Fruit fly (Drosophila melanogaster): Measurements from ENCODE around the gene SLIRP2.
A peak's percentile ranks its signal among the peaks of the same experiment; 100 is the strongest.

Gene SLIRP2

DNA sequence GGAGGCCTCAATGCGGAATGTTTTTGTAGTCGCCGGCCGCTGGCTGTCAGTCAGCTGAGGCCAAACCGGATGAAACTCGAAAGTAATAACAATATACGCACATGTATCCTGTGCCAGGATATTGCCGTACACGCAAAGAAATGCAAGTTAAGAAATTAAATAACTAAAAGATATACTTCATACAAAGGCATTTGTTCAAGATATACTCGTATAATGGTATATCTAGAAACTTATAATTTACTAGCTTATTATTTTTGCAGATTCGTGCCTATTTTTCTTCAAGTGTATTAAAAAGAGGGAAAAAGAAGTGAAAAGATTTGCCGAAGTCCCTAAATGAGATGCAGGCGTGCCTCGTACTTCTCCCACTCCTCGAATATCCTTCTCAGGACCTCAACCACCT is 32.4 kb downstream of the SLIRP2 start:
- peak; percentile 28; the same call in 1 of the 3 replicates for TF ChIP-seq zfh1 (GFP tag; IDR thresholded peaks at IDR 0.05)
- TF ChIP-seq CG4404 (GFP tag; IDR thresholded peaks at IDR 0.05): peak; percentile 65
- TF ChIP-seq CG10959 (GFP tag; IDR thresholded peaks at IDR 0.05): peak; percentile 42; the same call in 1 of the 2 replicates
- peak; percentile 10 for TF ChIP-seq CG12391 (tag; optimal IDR thresholded peaks at IDR 0.05)
- no peak for TF ChIP-seq scrt (GFP tag; optimal IDR thresholded peaks at IDR 0.05)
- TF ChIP-seq dmrt11E (tag; optimal IDR thresholded peaks at IDR 0.05): peak; percentile 55
- no peak for TF ChIP-seq maf-S (GFP tag; optimal IDR thresholded peaks at IDR 0.05)
- peak; percentile 4 for TF ChIP-seq CG13775 (GFP tag; optimal IDR thresholded peaks at IDR 0.05)
- no peak for TF ChIP-seq Chrac-16 (GFP tag; optimal IDR thresholded peaks at IDR 0.05)
- TF ChIP-seq CG18764 (GFP tag; optimal IDR thresholded peaks at IDR 0.05): no peak
- no peak for TF ChIP-seq pfk (GFP tag; optimal IDR thresholded peaks at IDR 0.05)
- TF ChIP-seq CG9727 (GFP tag; optimal IDR thresholded peaks at IDR 0.05): peak; percentile 62
- no peak for TF ChIP-seq Trl (optimal IDR thresholded peaks at IDR 0.05)
- TF ChIP-seq Trl (GFP tag; optimal IDR thresholded peaks at IDR 0.05): no peak
- TF ChIP-seq Dref (GFP tag; IDR thresholded peaks at IDR 0.05): 0 out of 2 replicates have a peak, but pooled peaks have one; percentile 1
- no peak for TF ChIP-seq vvl (GFP tag; IDR thresholded peaks at IDR 0.05)
- TF ChIP-seq CG11456 (GFP tag; IDR thresholded peaks at IDR 0.05): no peak
- TF ChIP-seq dimm (GFP tag; IDR thresholded peaks at IDR 0.05): no peak
- no peak for TF ChIP-seq stc (GFP tag; IDR thresholded peaks at IDR 0.05)
- no peak for TF ChIP-seq CG6765 (GFP tag; optimal IDR thresholded peaks at IDR 0.05)
- peak in 1 of 3 experiments; percentile 56 for TF ChIP-seq lola (GFP tag; optimal IDR thresholded peaks at IDR 0.05)
- peak; percentile 65 for TF ChIP-seq CG8765 (GFP tag; IDR thresholded peaks at IDR 0.05)
- peak; percentile 5 for TF ChIP-seq CG18262 (tag; optimal IDR thresholded peaks at IDR 0.05)
- no peak for TF ChIP-seq CG32772 (GFP tag; IDR thresholded peaks at IDR 0.05)
- peak; percentile 67 for TF ChIP-seq CG15479 (GFP tag; optimal IDR thresholded peaks at IDR 0.05)
- TF ChIP-seq CG7271 (tag; optimal IDR thresholded peaks at IDR 0.05): peak; percentile 58
- TF ChIP-seq CG10267 (tag; optimal IDR thresholded peaks at IDR 0.05): peak; percentile 3
- TF ChIP-seq CG12942 (GFP tag; optimal IDR thresholded peaks at IDR 0.05): no peak
- no peak for TF ChIP-seq CG11247 (GFP tag; IDR thresholded peaks at IDR 0.05)
- TF ChIP-seq sens (GFP tag): peak; percentile 74
- no peak for TF ChIP-seq CG13123 (GFP tag; optimal IDR thresholded peaks at IDR 0.05)
- TF ChIP-seq odd (GFP tag; optimal IDR thresholded peaks at IDR 0.05): no peak
- TF ChIP-seq ac (GFP tag; optimal IDR thresholded peaks at IDR 0.05): peak; percentile 27
- TF ChIP-seq CG15696 (tag; optimal IDR thresholded peaks at IDR 0.05): peak; percentile 66
- no peak for TF ChIP-seq stwl (tag; optimal IDR thresholded peaks at IDR 0.05)
- no peak for TF ChIP-seq prd (optimal IDR thresholded peaks at IDR 0.05)
- peak; percentile 84 for TF ChIP-seq prd (GFP tag; IDR thresholded peaks at IDR 0.05)
- peak; percentile 35 for TF ChIP-seq CG8924 (tag; optimal IDR thresholded peaks at IDR 0.05)
- no peak for TF ChIP-seq Stat92E (GFP tag; optimal IDR thresholded peaks at IDR 0.05)
- peak; percentile 88 for TF ChIP-seq zen (tag; optimal IDR thresholded peaks at IDR 0.05)
- TF ChIP-seq CG1529 (GFP tag; optimal IDR thresholded peaks at IDR 0.05): no peak
- TF ChIP-seq CG10543 (GFP tag; optimal IDR thresholded peaks at IDR 0.05): no peak
- no peak for TF ChIP-seq tup (GFP tag; optimal IDR thresholded peaks at IDR 0.05)
- TF ChIP-seq CG17829 (tag; optimal IDR thresholded peaks at IDR 0.05): peak; percentile 25
- peak; percentile 79 for TF ChIP-seq fd102C (GFP tag; optimal IDR thresholded peaks at IDR 0.05)
- TF ChIP-seq CG14965 (GFP tag; optimal IDR thresholded peaks at IDR 0.05; ENCODE audit: borderline replicate concordance): no peak
- TF ChIP-seq CG8478 (optimal IDR thresholded peaks at IDR 0.05): no peak
- no peak for TF ChIP-seq slbo (GFP tag; IDR thresholded peaks at IDR 0.05)
- no peak for TF ChIP-seq aop (GFP tag; IDR thresholded peaks at IDR 0.05)
- no peak for TF ChIP-seq sima (GFP tag; optimal IDR thresholded peaks at IDR 0.05)
- peak; percentile 5 for TF ChIP-seq CG14710 (tag; optimal IDR thresholded peaks at IDR 0.05)
- TF ChIP-seq ci (GFP tag; IDR thresholded peaks at IDR 0.05): 0 out of 3 replicates have a peak, but pooled peaks have one; percentile 11

Data from whole organism, embryonic.